Worm (Caenorhabditis elegans) whole organism, early embryonic: ENCODE data around the gene nhl-3.
"Not testable (repeated sequence)": the region's sequence is repeated elsewhere in the genome, so short reads cannot be mapped to it uniquely, and the experiment has no call there.

Source experiments
- ama-1 ChIP-seq: fragments of 150-350 bp; optimal IDR thresholded peaks from 2 replicates; lab custom pipeline; 2014
- ceh-13 ChIP-seq: fragments of 200-800 bp; sonication (Bioruptor generic); optimal IDR thresholded peaks from 2 replicates; lab custom pipeline; 2018; ENCODE audit warnings: mild to moderate bottlenecking, missing genetic modification characterization, missing compliant biosample characterization
- ets-7 ChIP-seq: sonication (generic microtip); optimal IDR thresholded peaks from 2 replicates; lab custom pipeline; 2016; ENCODE audit warnings: missing genotype, missing genetic modification characterization, missing compliant biosample characterization
- hmg-4 ChIP-seq: fragments of 200-800 bp; sonication (Bioruptor generic); optimal IDR thresholded peaks from 2 replicates; lab custom pipeline; 2018; ENCODE audit warnings: mild to moderate bottlenecking, missing genetic modification characterization, missing compliant biosample characterization
- hnd-1 ChIP-seq: sonication (generic microtip); optimal IDR thresholded peaks from 2 replicates; lab custom pipeline; 2016; ENCODE audit warnings: missing genetic modification characterization, missing compliant biosample characterization
- pes-1 ChIP-seq: fragments of 200-800 bp; sonication (Bioruptor generic); IDR thresholded peaks from 2 replicates; pipeline ENCODE4 v1.3.6; 2022; ENCODE audit warnings: missing genetic modification reagents, missing genetic modification characterization, missing compliant biosample characterization
- tbx-11 ChIP-seq: fragments of 200-800 bp; sonication (Bioruptor generic); IDR thresholded peaks from 2 replicates; pipeline ENCODE4 v1.3.6; 2022; ENCODE audit warnings: missing genetic modification characterization, missing compliant biosample characterization

DNA sequence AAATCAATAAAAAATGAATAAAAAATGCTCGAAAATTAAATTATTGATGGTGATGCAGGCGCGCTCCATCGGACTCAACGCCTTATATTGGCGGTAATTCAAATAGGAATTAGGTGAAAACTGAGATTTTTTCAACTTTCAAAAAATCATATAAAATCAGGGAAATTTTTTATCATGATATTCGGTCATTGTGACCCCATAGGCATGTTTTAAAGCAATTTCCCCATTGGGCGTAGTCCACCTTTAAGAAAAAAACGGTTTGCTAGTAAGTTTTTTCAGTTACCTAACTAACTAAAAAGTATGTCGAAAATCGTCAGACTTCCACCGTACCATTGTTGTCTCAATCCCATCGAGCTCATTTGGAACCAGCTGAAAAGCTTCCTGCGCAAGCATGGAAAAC lies 8.7 kb downstream of the nhl-3 start, which contains the start of gene W08F4.1:
- not testable (repeated sequence) for TF ChIP-seq hmg-4 (GFP tag; lab: Kevin White, UChicago); ama-1 (lab: Kevin White, UChicago); pes-1; ceh-13; tbx-11 (GFP tag; lab: Robert Waterston, UW); hnd-1 (tag; lab: Kevin White, UChicago); ets-7 (tag; lab: Kevin White, UChicago)
